Fruit fly (Drosophila melanogaster) whole organism, adult: ENCODE data around the gene Hsp67Ba.

Source experiments
- CG33017 ChIP-seq: fragments of 200-800 bp; sonication (Bioruptor generic); optimal IDR thresholded peaks from 2 replicates; lab custom pipeline; 2018; ENCODE audit warnings: missing biosample characterization, mild to moderate bottlenecking, missing genetic modification characterization, moderate library complexity
- Crg-1 ChIP-seq: fragments of 200-800 bp; sonication (Bioruptor generic); optimal IDR thresholded peaks from 2 replicates; lab custom pipeline; 2016; ENCODE audit warnings: missing biosample characterization, missing genetic modification characterization
- Mnt ChIP-seq: fragments of 200-800 bp; sonication (Bioruptor generic); optimal IDR thresholded peaks from 2 replicates; lab custom pipeline; 2016; ENCODE audit warnings: missing biosample characterization, mild to moderate bottlenecking, missing genetic modification characterization
- cic ChIP-seq: fragments of 200-800 bp; sonication (Bioruptor generic); optimal IDR thresholded peaks from 2 replicates; lab custom pipeline; 2017; ENCODE audit warnings: missing biosample characterization, mild to moderate bottlenecking, missing genetic modification characterization, moderate library complexity
- cnc ChIP-seq, 2 experiments: fragments of >200 bp; optimal IDR thresholded peaks; 2 replicates each; lab custom pipeline; 2017
- ovo ChIP-seq: fragments of 200-800 bp; sonication (Bioruptor generic); optimal IDR thresholded peaks from 2 replicates; lab custom pipeline; 2016; ENCODE audit warnings: missing biosample characterization, missing genetic modification characterization
- toe ChIP-seq: fragments of 200-800 bp; sonication (Bioruptor generic); optimal IDR thresholded peaks from 2 replicates; lab custom pipeline; 2016; ENCODE audit warnings: missing biosample characterization, missing genetic modification characterization

- TF ChIP-seq CG33017 (tag; lab: Kevin White, UChicago): peak; percentile 97
- peak; percentile 99 for TF ChIP-seq Crg-1 (GFP tag; lab: Kevin White, UChicago)
- peak; percentile 89 for TF ChIP-seq cic
- peak; percentile 96 for TF ChIP-seq ovo
- TF ChIP-seq toe (GFP tag; lab: Kevin White, UChicago): peak; percentile 100
- no peak for TF ChIP-seq cnc (optimal IDR thresholded peaks at IDR 0.05; lab: Kevin White, UChicago)
- peak; percentile 94 for TF ChIP-seq Mnt (GFP tag; lab: Kevin White, UChicago)
Observed at dm6 chr3L:9426656-9427294, 47.4 kb upstream of the Hsp67Ba start, which contains the start of the genes Atat and Shc.
